Worm (Caenorhabditis elegans) whole organism, early embryonic: Measurements from ENCODE around the gene cec-1.

Source experiments
- B0310.2 ChIP-seq: sonication (generic microtip); optimal IDR thresholded peaks from 2 replicates; lab custom pipeline; 2016; ENCODE audit warnings: mild to moderate bottlenecking, missing genetic modification characterization, missing compliant biosample characterization
- F13C5.2 ChIP-seq: sonication (generic microtip); optimal IDR thresholded peaks from 2 replicates; lab custom pipeline; 2017; ENCODE audit warnings: mild to moderate bottlenecking, missing genetic modification characterization, inconsistent platforms, missing compliant biosample characterization
- aly-1 ChIP-seq: sonication (generic microtip); optimal IDR thresholded peaks from 2 replicates; lab custom pipeline; 2016; ENCODE audit warnings: missing genetic modification characterization, missing compliant biosample characterization
- ama-1 ChIP-seq: fragments of 150-350 bp; optimal IDR thresholded peaks from 2 replicates; lab custom pipeline; 2014
- ceh-13 ChIP-seq: fragments of 200-800 bp; sonication (Bioruptor generic); optimal IDR thresholded peaks from 2 replicates; lab custom pipeline; 2018; ENCODE audit warnings: mild to moderate bottlenecking, missing genetic modification characterization, missing compliant biosample characterization
- ceh-36 ChIP-seq: sonication (generic microtip); optimal IDR thresholded peaks from 2 replicates; lab custom pipeline; 2016; ENCODE audit warnings: missing genetic modification characterization, inconsistent platforms, missing compliant biosample characterization
- ets-7 ChIP-seq: sonication (generic microtip); optimal IDR thresholded peaks from 2 replicates; lab custom pipeline; 2016; ENCODE audit warnings: missing genotype, missing genetic modification characterization, missing compliant biosample characterization
- hmbx-1 ChIP-seq: sonication (generic microtip); optimal IDR thresholded peaks from 2 replicates; lab custom pipeline; 2016; ENCODE audit warnings: mild to moderate bottlenecking, missing genetic modification characterization, missing compliant biosample characterization
- hmg-4 ChIP-seq: fragments of 200-800 bp; sonication (Bioruptor generic); optimal IDR thresholded peaks from 2 replicates; lab custom pipeline; 2018; ENCODE audit warnings: mild to moderate bottlenecking, missing genetic modification characterization, missing compliant biosample characterization
- hnd-1 ChIP-seq: sonication (generic microtip); optimal IDR thresholded peaks from 2 replicates; lab custom pipeline; 2016; ENCODE audit warnings: missing genetic modification characterization, missing compliant biosample characterization
- pes-1 ChIP-seq: fragments of 200-800 bp; sonication (Bioruptor generic); IDR thresholded peaks from 2 replicates; pipeline ENCODE4 v1.3.6; 2022; ENCODE audit warnings: missing genetic modification reagents, missing genetic modification characterization, missing compliant biosample characterization
- scrt-1 ChIP-seq: fragments of 200-800 bp; sonication (Bioruptor generic); IDR thresholded peaks from 2 replicates; pipeline ENCODE4 v1.3.6; 2022; ENCODE audit warnings: missing genetic modification characterization, missing compliant biosample characterization
- sea-1 ChIP-seq: fragments of 200-800 bp; sonication (Bioruptor generic); conservative IDR thresholded peaks from 2 replicates; pipeline ENCODE4 v1.3.6; 2022; ENCODE audit warnings: missing genetic modification characterization, missing compliant biosample characterization
- tbx-11 ChIP-seq: fragments of 200-800 bp; sonication (Bioruptor generic); IDR thresholded peaks from 2 replicates; pipeline ENCODE4 v1.3.6; 2022; ENCODE audit warnings: missing genetic modification characterization, missing compliant biosample characterization
- tbx-37 ChIP-seq: fragments of 200-800 bp; sonication (Bioruptor generic); conservative IDR thresholded peaks from 2 replicates; pipeline ENCODE4 v1.3.6; 2022; ENCODE audit warnings: missing genetic modification reagents, missing genetic modification characterization, missing compliant biosample characterization
- tra-4 ChIP-seq: sonication (generic microtip); optimal IDR thresholded peaks from 2 replicates; lab custom pipeline; 2017; ENCODE audit warnings: missing genetic modification characterization, missing compliant biosample characterization

Gene cec-1

ce11 chrIII:8432143-8432542, 6.0 kb downstream of the cec-1 start, which contains the start of gene ZK1236.5:
TSS of gene ZK1236.5 (minus strand) at chrIII:8432214.
- TF ChIP-seq ceh-36 (tag; lab: Kevin White, UChicago), result no peak
- no peak for TF ChIP-seq ets-7
- no peak for TF ChIP-seq hnd-1 (tag; lab: Kevin White, UChicago)
- no peak for TF ChIP-seq ceh-13 (GFP tag; lab: Kevin White, UChicago)
- TF ChIP-seq F13C5.2 (tag; lab: Kevin White, UChicago), result no peak
- no peak for TF ChIP-seq hmbx-1 (tag; lab: Kevin White, UChicago)
- TF ChIP-seq aly-1 (tag; lab: Kevin White, UChicago), result no peak
- TF ChIP-seq pes-1 (GFP tag; lab: Robert Waterston, UW), result no peak
- TF ChIP-seq B0310.2 (tag; lab: Kevin White, UChicago), result no peak
- TF ChIP-seq hmg-4 (GFP tag; lab: Kevin White, UChicago), result no peak

ce11 chrIII:8435074-8435473, 8.9 kb downstream of the cec-1 start, which contains the start of gene ZK1236.9:
TSS of gene ZK1236.9 (minus strand) at chrIII:8435174.
- no peak for TF ChIP-seq ama-1 (lab: Kevin White, UChicago)
- no peak for TF ChIP-seq tbx-11 (GFP tag; lab: Robert Waterston, UW)
- TF ChIP-seq aly-1 (tag; lab: Kevin White, UChicago), result no peak
- no peak for TF ChIP-seq sea-1
- TF ChIP-seq ceh-36 (tag; lab: Kevin White, UChicago), result no peak
- no peak for TF ChIP-seq ceh-13 (GFP tag; lab: Kevin White, UChicago)
- TF ChIP-seq pes-1 (GFP tag; lab: Robert Waterston, UW), result no peak
- no peak for TF ChIP-seq F13C5.2 (tag; lab: Kevin White, UChicago)
- no peak for TF ChIP-seq hmbx-1 (tag; lab: Kevin White, UChicago)
- TF ChIP-seq hnd-1 (tag; lab: Kevin White, UChicago), result no peak
- TF ChIP-seq ets-7, result no peak
- no peak for TF ChIP-seq tbx-37 (GFP tag; lab: Robert Waterston, UW)
- no peak for TF ChIP-seq scrt-1 (GFP tag; lab: Robert Waterston, UW)

- TF ChIP-seq ceh-13 (GFP tag; lab: Kevin White, UChicago) (no peak), B0310.2 (tag; lab: Kevin White, UChicago) (no peak), tra-4 (tag; lab: Kevin White, UChicago) (no peak), hmbx-1 (tag; lab: Kevin White, UChicago) (no peak)
Observed at ce11 chrIII:8437763-8438414, 11.8 kb downstream of the cec-1 start.

ce11 chrIII:8439312-8439711, 13.2 kb downstream of the cec-1 start, which contains the start of gene pqn-96:
TSS of gene pqn-96 (minus strand) at chrIII:8439412.
- TF ChIP-seq F13C5.2 (tag; lab: Kevin White, UChicago) (no peak), ceh-36 (tag; lab: Kevin White, UChicago) (no peak), hmg-4 (GFP tag; lab: Kevin White, UChicago) (no peak), ceh-13 (GFP tag; lab: Kevin White, UChicago) (no peak), ama-1 (lab: Kevin White, UChicago) (no peak)

- TF ChIP-seq sea-1 (0 out of 2 replicates have a peak, but pooled peaks have one; percentile 17), tbx-11 (GFP tag; lab: Robert Waterston, UW) (no peak)
Observed at ce11 chrIII:8443557-8444131, 17.5 kb downstream of the cec-1 start, which contains the start of gene ufbp-1. TSS of gene ufbp-1 (minus strand) at chrIII:8443607.

ce11 chrIII:8444433-8445090, 18.4 kb downstream of the cec-1 start:
- TF ChIP-seq tra-4 (tag; lab: Kevin White, UChicago), result no peak
- TF ChIP-seq ets-7, result no peak
- no peak for TF ChIP-seq hmg-4 (GFP tag; lab: Kevin White, UChicago)
- no peak for TF ChIP-seq B0310.2 (tag; lab: Kevin White, UChicago)
- no peak for TF ChIP-seq hnd-1 (tag; lab: Kevin White, UChicago)
- TF ChIP-seq hmbx-1 (tag; lab: Kevin White, UChicago), result no peak
- TF ChIP-seq sea-1, result no peak
- TF ChIP-seq aly-1 (tag; lab: Kevin White, UChicago), result no peak
- TF ChIP-seq ceh-36 (tag; lab: Kevin White, UChicago), result no peak
- TF ChIP-seq F13C5.2 (tag; lab: Kevin White, UChicago), result no peak
- no peak for TF ChIP-seq tbx-37 (GFP tag; lab: Robert Waterston, UW)
- TF ChIP-seq pes-1 (GFP tag; lab: Robert Waterston, UW), result no peak

ce11 chrIII:8446061-8446460, 19.9 kb downstream of the cec-1 start:
- TF ChIP-seq B0310.2 (tag; lab: Kevin White, UChicago) (no peak), hmbx-1 (tag; lab: Kevin White, UChicago) (no peak)

ce11 chrIII:8446534-8446933, 20.4 kb downstream of the cec-1 start, which contains the start of gene hsp-110:
TSS of gene hsp-110 (minus strand) at chrIII:8446909.
- TF ChIP-seq ama-1 (lab: Kevin White, UChicago), result peak; percentile 13
- no peak for TF ChIP-seq tbx-37 (GFP tag; lab: Robert Waterston, UW)
